Worm (Caenorhabditis elegans): ENCODE results near the gene memo-1.

- TF ChIP-seq snpc-4 (tag; optimal IDR thresholded peaks at IDR 0.05) (no peak), pha-4 (tag; optimal IDR thresholded peaks at IDR 0.05) (no peak), egl-27 (tag; optimal IDR thresholded peaks at IDR 0.05) (no peak), nfya-1 (tag; optimal IDR thresholded peaks at IDR 0.05; ENCODE audit: insufficient read depth) (no peak), unc-39 (tag; optimal IDR thresholded peaks at IDR 0.05) (no peak), fos-1 (tag; optimal IDR thresholded peaks at IDR 0.05) (no peak), hmg-11 (tag; optimal IDR thresholded peaks at IDR 0.05) (no peak), nhr-77 (tag; optimal IDR thresholded peaks at IDR 0.05) (no peak), skn-1 (tag; optimal IDR thresholded peaks at IDR 0.05) (no peak), nhr-237 (tag; optimal IDR thresholded peaks at IDR 0.05) (no peak), mdl-1 (tag; optimal IDR thresholded peaks at IDR 0.05) (no peak), ceh-28 (tag; optimal IDR thresholded peaks at IDR 0.05) (no peak)
Measured at ce11 chrV:7891230-7891629, 44.3 kb upstream of the memo-1 start, which contains the start of gene F40A3.1.
